Fruit fly (Drosophila melanogaster): ENCODE data around the gene HLH4C.
A peak's percentile ranks its signal among the peaks of the same experiment; 100 is the strongest.

HLH4C gene

dm6 chrX:4679813-4680381 lies 32.7 kb upstream of the HLH4C start (continued):
- TF ChIP-seq Stat92E (GFP tag; optimal IDR thresholded peaks at IDR 0.05) (no peak), CG9932 (GFP tag; IDR thresholded peaks at IDR 0.05) (peak; percentile 51; the same call in 1 of the 2 replicates), da (GFP tag; optimal IDR thresholded peaks at IDR 0.05) (no peak), CG17186 (GFP tag; optimal IDR thresholded peaks at IDR 0.05) (no peak), tin (GFP tag; optimal IDR thresholded peaks at IDR 0.05) (peak; percentile 1), pho (GFP tag; optimal IDR thresholded peaks at IDR 0.05) (peak; percentile 22), Spps (tag; optimal IDR thresholded peaks at IDR 0.05) (no peak), cas (GFP tag; IDR thresholded peaks at IDR 0.05) (no peak), Bdp1 (GFP tag; optimal IDR thresholded peaks at IDR 0.05) (no peak), btn (GFP tag; optimal IDR thresholded peaks at IDR 0.05) (peak; percentile 55), shn (GFP tag; optimal IDR thresholded peaks at IDR 0.05) (peak; percentile 3), Mrtf (GFP tag; IDR thresholded peaks at IDR 0.05) (no peak), CG31365 (tag; optimal IDR thresholded peaks at IDR 0.05) (no peak), CG4328 (GFP tag; optimal IDR thresholded peaks at IDR 0.05) (no peak), jing (GFP tag; optimal IDR thresholded peaks at IDR 0.05) (no peak), tio (GFP tag; optimal IDR thresholded peaks at IDR 0.05) (peak; percentile 67), CG13287 (GFP tag; IDR thresholded peaks at IDR 0.05; ENCODE audit: partially characterized antibody) (no peak), CG10366 (GFP tag; IDR thresholded peaks at IDR 0.05) (peak; percentile 50), CG34422 (GFP tag; IDR thresholded peaks at IDR 0.05) (peak; percentile 52; the same call in 2 of the 3 replicates), zfh2 (GFP tag; optimal IDR thresholded peaks at IDR 0.05) (peak; percentile 34), CG14965 (GFP tag; optimal IDR thresholded peaks at IDR 0.05; ENCODE audit: borderline replicate concordance) (no peak), bcd (GFP tag; optimal IDR thresholded peaks at IDR 0.05) (peak; percentile 32), en (GFP tag; optimal IDR thresholded peaks at IDR 0.05) (no peak), Lpt (GFP tag; optimal IDR thresholded peaks at IDR 0.05) (no peak), pros (GFP tag; optimal IDR thresholded peaks at IDR 0.05) (no peak), cato (GFP tag; optimal IDR thresholded peaks at IDR 0.05; ENCODE audit: borderline replicate concordance) (peak; percentile 39), NC2α (GFP tag; optimal IDR thresholded peaks at IDR 0.05) (peak; percentile 26), CG18764 (GFP tag; optimal IDR thresholded peaks at IDR 0.05) (peak; percentile 26), CG11696 (GFP tag; IDR thresholded peaks at IDR 0.05) (no peak), CG15601 (tag; optimal IDR thresholded peaks at IDR 0.05) (no peak), ap (GFP tag; IDR thresholded peaks at IDR 0.05) (0 out of 2 replicates have a peak, but pooled peaks have one; percentile 14), Hand (GFP tag; optimal IDR thresholded peaks at IDR 0.05) (peak; percentile 43), Xbp1 (GFP tag; optimal IDR thresholded peaks at IDR 0.05) (peak; percentile 65), Opbp (GFP tag; IDR thresholded peaks at IDR 0.05; ENCODE audit: partially characterized antibody) (no peak), eyg (GFP tag; optimal IDR thresholded peaks at IDR 0.05) (no peak), gsb-n (tag; optimal IDR thresholded peaks at IDR 0.05) (no peak), CG7963 (GFP tag; IDR thresholded peaks at IDR 0.05; ENCODE audit: partially characterized antibody) (no peak), Chrac-16 (GFP tag; optimal IDR thresholded peaks at IDR 0.05) (peak; percentile 59), HLH4C (GFP tag; IDR thresholded peaks at IDR 0.05; ENCODE audit: partially characterized antibody) (no peak), wdn (GFP tag; IDR thresholded peaks at IDR 0.05) (peak; percentile 33; the same call in 1 of the 2 replicates), E2f2 (GFP tag; IDR thresholded peaks at IDR 0.05) (peak; percentile 8; the same call in 1 of the 2 replicates), CG8924 (tag; optimal IDR thresholded peaks at IDR 0.05) (peak; percentile 57), CG3163 (GFP tag; optimal IDR thresholded peaks at IDR 0.05) (no peak), CG9817 (tag; optimal IDR thresholded peaks at IDR 0.05) (peak; percentile 26), Adf1 (GFP tag; IDR thresholded peaks at IDR 0.05) (no peak), CG4820 (GFP tag; optimal IDR thresholded peaks at IDR 0.05) (peak; percentile 33), scrt (GFP tag; optimal IDR thresholded peaks at IDR 0.05) (peak; percentile 15), h (optimal IDR thresholded peaks at IDR 0.05) (no peak), CG2199 (GFP tag; IDR thresholded peaks at IDR 0.05) (no peak), run (tag; optimal IDR thresholded peaks at IDR 0.05) (peak; percentile 8), jigr1 (GFP tag; IDR thresholded peaks at IDR 0.05) (no peak)

Data from whole organism, embryonic.